Worm (Caenorhabditis elegans): ENCODE measurements around the gene fbxb-64.
"Not testable (repeated sequence)": the region's sequence is repeated elsewhere in the genome, so short reads cannot be mapped to it uniquely, and the experiment has no call there.

fbxb-64 gene

DNA sequence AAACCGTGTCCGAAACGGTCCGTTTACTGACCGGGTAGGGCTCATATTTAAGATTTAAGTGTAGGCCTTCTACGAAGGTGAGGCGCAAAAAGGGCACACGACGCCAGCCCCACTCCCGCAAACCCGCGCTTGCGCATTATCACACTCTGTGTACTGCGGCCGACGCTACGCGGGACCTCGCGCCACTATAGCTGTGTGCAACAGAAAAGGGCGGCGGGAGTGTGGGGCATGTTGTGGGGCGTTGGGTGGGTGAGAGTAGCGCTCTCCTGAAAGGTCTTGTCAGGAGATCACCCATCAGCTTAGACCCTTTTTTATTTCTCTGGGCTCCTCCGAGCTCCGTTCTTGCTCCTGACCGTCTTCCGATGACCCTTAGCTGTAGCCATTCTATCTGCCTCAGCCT, 4.9 kb upstream of the fbxb-64 start:
- peak; percentile 69 for TF ChIP-seq set-16 (GFP tag; IDR thresholded peaks at IDR 0.05)
- TF ChIP-seq mxl-3 (GFP tag; optimal IDR thresholded peaks at IDR 0.05), result no peak
- TF ChIP-seq hmg-1.1 (GFP tag; IDR thresholded peaks at IDR 0.05), result no peak
- no peak for TF ChIP-seq mes-2 (tag; optimal IDR thresholded peaks at IDR 0.05; ENCODE audit: poor library complexity, severe bottlenecking)
- TF ChIP-seq lin-38 (GFP tag; IDR thresholded peaks at IDR 0.05), result no peak
- TF ChIP-seq rbr-2 (tag; optimal IDR thresholded peaks at IDR 0.05), result no peak
- TF ChIP-seq lin-13 (GFP tag; optimal IDR thresholded peaks at IDR 0.05), result no peak
- TF ChIP-seq nhr-48 (tag; optimal IDR thresholded peaks at IDR 0.05), result no peak
- TF ChIP-seq unc-130 (GFP tag; optimal IDR thresholded peaks at IDR 0.05), result no peak
- TF ChIP-seq D1046.2 (GFP tag; IDR thresholded peaks at IDR 0.05), result no peak
- no peak for TF ChIP-seq ceh-44 (GFP tag; IDR thresholded peaks at IDR 0.05)
- no peak for TF ChIP-seq egl-27 (tag; optimal IDR thresholded peaks at IDR 0.05)
- peak; percentile 45 for TF ChIP-seq aha-1 (tag)
- TF ChIP-seq nhr-6 (tag; optimal IDR thresholded peaks at IDR 0.05), result no peak
- no peak for TF ChIP-seq unc-62 (GFP tag; optimal IDR thresholded peaks at IDR 0.05 in 1 of 2)
- no peak for TF ChIP-seq unc-62 (tag; optimal IDR thresholded peaks at IDR 0.05)
- TF ChIP-seq nhr-237 (tag; optimal IDR thresholded peaks at IDR 0.05), result no peak
- TF ChIP-seq madf-5 (GFP tag; IDR thresholded peaks at IDR 0.05), result no peak

ce11 chrV:19309591-19309990, 3.5 kb upstream of the fbxb-64 start, which contains the start of gene F55C9.11:
TSS of gene F55C9.11 (minus strand) at chrV:19309691.
- TF ChIP-seq nhr-25 (tag; optimal IDR thresholded peaks at IDR 0.05; ENCODE audit: borderline replicate concordance, insufficient read depth) (no peak), unc-62 (GFP tag; optimal IDR thresholded peaks at IDR 0.05 in 1 of 2) (peak in 1 of 2 experiments; percentile 62), unc-62 (tag; optimal IDR thresholded peaks at IDR 0.05) (no peak), hlh-11 (tag; optimal IDR thresholded peaks at IDR 0.05) (no peak), cey-2 (tag; optimal IDR thresholded peaks at IDR 0.05; ENCODE audit: borderline replicate concordance, insufficient read depth) (no peak), fkh-10 (GFP tag; optimal IDR thresholded peaks at IDR 0.05) (no peak)

ce11 chrV:19311391-19311790, 1.7 kb upstream of the fbxb-64 start, which contains the start of gene C43D7.8:
TSS of gene C43D7.8 (minus strand) at chrV:19311491.
- TF ChIP-seq F26F4.8 (GFP tag; conservative IDR thresholded peaks at IDR 0.05) (no peak), mep-1 (tag; optimal IDR thresholded peaks at IDR 0.05) (no peak), mdt-29 (GFP tag; IDR thresholded peaks at IDR 0.05) (no peak), ZK546.5 (tag; optimal IDR thresholded peaks at IDR 0.05) (no peak), F49E8.2 (tag; optimal IDR thresholded peaks at IDR 0.05; ENCODE audit: borderline replicate concordance) (no peak)

DNA sequence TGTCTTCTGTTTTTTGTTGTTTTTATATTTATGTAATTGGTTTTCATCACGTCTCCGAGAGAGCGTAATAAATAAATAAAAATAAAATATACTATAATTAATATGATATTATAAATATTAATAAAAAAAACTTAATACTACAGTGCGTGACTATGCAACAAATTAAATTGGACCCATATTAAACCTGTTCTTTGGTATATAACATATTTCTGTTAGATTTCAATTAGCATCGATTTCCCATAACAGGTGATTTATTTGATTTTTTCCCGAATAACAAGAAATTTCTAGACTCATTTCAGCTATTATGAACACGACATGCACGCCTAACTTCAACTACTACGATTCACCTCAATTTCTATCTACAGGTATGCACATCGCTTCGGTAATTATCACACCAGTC, 4.0 kb downstream of the fbxb-64 start, which contains the start of gene srh-208:
srh-208 (plus strand) TSS at position 301 of the 400 bp plus-strand sequence.
- not testable (repeated sequence) for TF ChIP-seq dmd-8 (GFP tag; IDR thresholded peaks at IDR 0.05); nhr-111 (GFP tag; optimal IDR thresholded peaks at IDR 0.05); nhr-41 (GFP tag; IDR thresholded peaks at IDR 0.05)

DNA sequence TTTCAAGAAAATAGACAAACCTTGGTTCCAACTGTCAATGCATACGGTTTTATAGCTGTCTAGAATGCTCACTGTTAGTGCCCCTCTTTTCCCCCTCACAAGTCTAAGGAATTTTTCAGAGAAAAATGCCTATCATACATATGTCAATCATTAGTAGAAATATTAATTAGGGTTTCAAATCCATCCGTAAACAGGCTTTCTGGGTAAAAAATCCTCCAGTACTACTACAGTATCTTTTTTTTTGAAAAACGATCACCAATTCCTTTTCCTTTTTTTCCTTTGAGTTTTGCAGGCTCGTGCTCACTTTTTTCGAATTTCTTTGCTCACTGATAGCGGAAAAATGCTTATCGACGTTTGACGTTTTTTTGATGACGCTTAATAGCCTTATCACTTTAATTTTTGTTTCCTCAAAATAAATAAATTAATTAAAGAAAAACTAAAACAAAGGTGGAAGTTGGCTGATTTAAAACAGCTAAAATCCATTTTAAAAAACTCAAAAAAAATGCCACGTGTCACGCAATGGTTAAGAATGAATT, 6.5 kb downstream of the fbxb-64 start, which contains the start of gene C43D7.7:
C43D7.7 (minus strand) TSS at position 51 of the 536 bp plus-strand sequence.
- TF ChIP-seq ama-1 (optimal IDR thresholded peaks at IDR 0.05) (no peak), pqm-1 (tag; optimal IDR thresholded peaks at IDR 0.05) (peak; percentile 40), dmd-6 (GFP tag; IDR thresholded peaks at IDR 0.05) (peak; percentile 42; the same call in 1 of the 2 replicates)
